Worm (Caenorhabditis elegans) whole organism, dauer: ENCODE data around the gene ikke-1.

Experiments used
- unc-62 ChIP-seq: sonication (generic microtip); optimal IDR thresholded peaks from 2 replicates; lab custom pipeline; 2017; ENCODE audit warnings: missing biosample characterization, missing genetic modification reagents, missing genetic modification characterization

ikke-1 gene

DNA sequence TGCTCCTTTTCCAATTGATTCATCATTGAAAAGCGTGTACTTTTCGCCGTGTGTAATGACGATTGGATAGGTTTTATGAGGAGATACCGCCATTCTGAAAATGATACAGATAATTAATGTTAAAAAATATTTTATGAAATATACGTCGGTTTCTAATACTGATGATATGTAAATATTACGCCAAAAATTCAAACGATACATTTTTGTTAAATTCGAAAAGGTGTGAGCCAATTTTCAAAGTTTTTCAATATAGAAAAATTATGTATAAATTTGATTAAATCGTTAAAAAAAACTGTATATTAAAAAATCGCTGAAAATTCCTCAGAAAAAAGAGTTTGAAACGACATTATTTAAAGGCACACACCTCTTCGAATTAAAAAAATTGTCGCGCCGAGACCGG, at the start of gene ikke-1:
Gene ikke-1, minus strand, starts transcription at position 101 of the 400 bp plus-strand sequence.
- TF ChIP-seq unc-62 (GFP tag; lab: Kevin White, UChicago): no peak

DNA sequence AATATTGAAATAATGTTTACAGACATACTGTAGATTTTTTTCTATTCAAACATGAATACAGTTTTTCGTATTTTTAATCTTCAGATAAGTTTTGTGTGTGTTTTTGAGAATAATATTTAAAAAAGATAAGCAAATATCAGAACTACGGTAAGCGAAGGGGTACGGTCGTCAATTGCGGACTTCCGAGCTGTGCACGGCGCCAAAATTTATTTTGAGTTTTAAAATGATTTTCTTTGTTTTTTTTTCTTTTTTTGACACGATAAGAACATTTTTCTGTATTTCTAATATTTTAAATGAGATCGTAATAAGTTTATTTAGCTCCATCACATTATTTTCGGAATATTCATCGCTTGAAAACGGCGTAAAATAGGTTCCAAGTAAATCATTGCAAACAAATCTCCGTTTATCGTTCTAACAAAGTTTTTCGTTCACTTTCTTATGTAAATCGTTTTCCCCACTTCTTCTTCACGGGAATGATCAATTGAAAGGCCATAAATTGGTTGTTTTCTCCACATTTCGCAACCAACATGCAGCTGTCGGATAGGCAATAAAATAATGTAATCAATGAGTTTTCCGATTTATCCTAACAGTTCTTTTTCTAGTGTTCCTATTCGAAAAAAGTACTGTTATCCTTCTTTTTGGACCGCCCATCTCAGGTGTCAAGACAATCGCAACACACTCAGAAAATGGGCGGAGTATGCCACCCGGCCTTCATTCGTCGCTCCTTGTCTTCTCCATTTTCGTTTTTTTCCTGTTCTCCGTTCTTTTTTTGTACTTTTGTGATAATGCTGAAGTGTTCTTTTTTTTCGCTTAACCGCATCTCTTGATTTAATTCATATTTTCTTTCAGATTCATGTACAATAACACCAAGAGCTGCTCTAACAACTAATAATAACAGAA, 41.1 kb upstream of the ikke-1 start, which contains the start of gene glp-1:
Gene glp-1, plus strand, starts transcription at position 850 of the 900 bp plus-strand sequence.
- TF ChIP-seq unc-62 (GFP tag; lab: Kevin White, UChicago): no peak

DNA sequence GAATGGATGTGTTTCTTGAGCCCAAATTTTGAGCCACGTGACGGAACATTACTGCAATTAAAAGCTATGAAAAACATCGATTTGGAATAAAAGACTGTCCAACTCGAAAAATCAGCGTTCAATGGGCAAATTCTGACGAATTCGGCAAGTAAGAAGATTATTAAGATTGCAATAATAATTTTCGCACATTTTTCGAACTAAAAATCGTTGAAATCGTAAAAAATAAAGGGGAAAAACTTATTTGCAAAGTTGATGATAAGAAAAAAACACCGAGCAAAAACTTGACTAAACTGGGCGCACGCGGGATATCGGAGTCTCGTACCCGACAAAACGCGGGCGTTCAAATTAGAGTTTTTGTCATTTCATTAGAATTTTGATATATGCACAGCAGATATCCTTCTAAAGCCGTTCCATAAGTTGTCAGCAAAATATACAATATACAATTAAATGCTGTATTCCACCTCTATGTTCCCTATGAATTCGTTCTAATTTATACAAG, 38.9 kb upstream of the ikke-1 start, which contains the start of the genes mccc-2 and mrpl-44:
Gene mccc-2, minus strand, starts transcription at position 51 of the 499 bp plus-strand sequence.
Gene mrpl-44, minus strand, starts transcription at position 51 of the 499 bp plus-strand sequence.
- no peak for TF ChIP-seq unc-62 (GFP tag; lab: Kevin White, UChicago)

DNA sequence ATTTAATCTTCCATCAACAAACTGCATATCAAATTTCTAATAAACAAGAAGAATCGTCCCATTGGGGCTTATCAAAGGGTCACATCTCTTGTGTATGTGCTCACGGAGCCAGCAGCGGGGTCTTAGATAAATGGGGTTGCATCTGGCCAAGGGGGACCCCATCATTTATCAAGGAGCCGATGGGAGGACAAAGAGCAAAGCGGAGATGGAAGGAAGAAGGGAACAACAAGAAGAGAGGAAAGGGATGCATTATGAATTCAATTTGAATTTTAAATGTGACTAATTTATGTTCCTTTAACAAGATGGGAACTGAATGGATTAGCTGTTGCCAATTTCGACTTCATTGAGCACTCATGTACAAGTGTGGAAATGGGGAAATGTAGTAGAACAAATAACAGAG, 33.8 kb upstream of the ikke-1 start:
- no peak for TF ChIP-seq unc-62 (GFP tag; lab: Kevin White, UChicago)

DNA sequence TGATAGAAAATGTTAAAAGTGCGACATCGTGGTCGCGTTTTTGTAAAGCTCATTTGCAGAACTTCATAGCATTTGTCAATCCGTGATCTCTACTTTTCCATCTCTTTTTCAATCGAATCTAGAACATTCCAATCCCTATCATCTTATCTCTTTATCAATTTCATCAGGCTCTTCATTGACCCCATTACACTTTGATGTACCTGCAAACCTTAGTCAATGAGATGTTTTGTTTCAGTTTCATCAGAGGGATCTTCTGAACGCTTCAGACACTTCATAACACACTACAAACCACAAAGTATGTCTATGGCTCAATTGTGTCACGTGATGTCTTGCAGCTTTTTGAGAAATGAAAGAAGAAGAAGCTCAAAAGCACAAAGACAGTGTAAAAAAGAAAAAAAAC, 32.6 kb upstream of the ikke-1 start:
- no peak for TF ChIP-seq unc-62 (GFP tag; lab: Kevin White, UChicago)

DNA sequence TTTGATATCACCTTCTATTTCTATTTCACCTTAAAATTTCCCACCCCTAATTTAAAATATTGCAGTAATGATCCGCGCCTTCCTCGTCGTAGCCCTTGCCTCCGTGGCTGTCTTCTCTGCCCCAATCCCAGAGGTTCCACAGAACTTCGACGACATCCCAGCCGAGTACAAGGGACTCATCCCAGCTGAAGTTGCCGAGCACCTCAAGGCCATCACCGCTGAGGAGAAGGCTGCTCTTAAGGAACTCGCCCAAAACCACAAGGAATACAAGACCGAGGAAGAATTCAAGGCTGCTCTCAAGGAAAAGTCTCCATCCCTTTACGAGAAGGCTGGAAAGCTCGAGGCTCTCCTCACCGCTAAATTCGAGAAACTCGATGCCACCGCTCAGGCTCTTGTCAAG, 31.3 kb upstream of the ikke-1 start, which contains the start of gene far-2:
Gene far-2, plus strand, starts transcription at position 66 of the 400 bp plus-strand sequence.
- TF ChIP-seq unc-62 (GFP tag; lab: Kevin White, UChicago): no peak

DNA sequence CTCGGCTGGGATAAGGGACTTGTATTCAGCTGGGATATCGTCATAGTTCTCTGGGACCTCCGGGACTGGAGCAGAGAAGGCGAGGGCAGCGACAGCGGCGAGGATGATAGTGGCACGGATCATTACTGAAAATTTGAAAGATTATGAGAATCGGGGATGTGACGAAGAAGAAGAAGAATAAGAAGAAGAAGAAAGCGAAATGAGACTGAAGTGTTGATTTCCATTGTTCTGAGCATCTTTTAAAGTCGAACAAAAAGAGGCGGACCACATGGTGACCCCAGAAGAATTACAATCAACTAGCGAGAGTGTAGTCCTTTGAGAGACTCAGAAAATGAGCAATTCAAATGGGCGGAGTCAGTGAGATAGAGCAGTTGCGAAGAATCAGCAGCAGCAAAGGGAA, 30.6 kb upstream of the ikke-1 start, which contains the start of gene far-1:
Gene far-1, minus strand, starts transcription at position 125 of the 400 bp plus-strand sequence.
- TF ChIP-seq unc-62 (GFP tag; lab: Kevin White, UChicago): no peak

DNA sequence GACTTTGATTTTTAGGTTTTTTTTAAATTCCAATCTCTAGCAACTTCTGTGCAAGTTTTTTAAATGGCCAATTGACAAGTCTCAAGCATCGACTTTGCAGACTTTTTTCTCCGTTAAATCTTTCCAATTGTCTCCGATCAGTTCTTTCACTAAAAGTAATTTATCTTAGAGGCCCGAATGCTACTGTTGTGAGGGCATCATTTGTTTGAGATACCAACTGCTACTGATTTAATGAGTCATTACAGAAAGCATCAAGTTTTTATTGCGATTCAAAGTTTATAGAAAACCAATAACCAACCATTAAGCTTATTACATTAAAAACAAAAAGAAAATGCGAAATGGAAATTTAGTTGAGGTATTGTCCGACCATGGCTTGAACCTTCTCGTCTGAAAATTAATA, 29.6 kb upstream of the ikke-1 start:
- TF ChIP-seq unc-62 (GFP tag; lab: Kevin White, UChicago): no peak

DNA sequence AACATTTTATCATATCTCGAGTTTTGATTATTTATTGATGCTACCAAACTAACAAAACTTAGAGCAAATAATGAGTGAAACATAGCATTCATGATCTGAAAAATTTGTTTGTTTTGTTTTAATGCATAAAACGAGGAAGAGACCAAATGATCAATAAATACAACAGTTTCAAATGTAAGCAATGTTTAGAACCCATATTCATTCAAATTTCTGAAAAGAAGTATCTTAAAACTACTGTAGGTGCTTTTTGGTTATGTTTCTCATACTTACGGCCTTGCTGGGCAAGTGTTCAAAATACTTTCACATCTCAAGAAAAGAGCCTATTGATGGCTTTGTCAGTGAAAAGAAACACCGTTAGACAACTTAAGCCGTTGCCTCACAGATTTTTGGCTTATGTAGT, 27.2 kb upstream of the ikke-1 start, which contains the start of gene F02A9.1:
Gene F02A9.1, minus strand, starts transcription at position 101 of the 400 bp plus-strand sequence.
- TF ChIP-seq unc-62 (GFP tag; lab: Kevin White, UChicago): no peak

DNA sequence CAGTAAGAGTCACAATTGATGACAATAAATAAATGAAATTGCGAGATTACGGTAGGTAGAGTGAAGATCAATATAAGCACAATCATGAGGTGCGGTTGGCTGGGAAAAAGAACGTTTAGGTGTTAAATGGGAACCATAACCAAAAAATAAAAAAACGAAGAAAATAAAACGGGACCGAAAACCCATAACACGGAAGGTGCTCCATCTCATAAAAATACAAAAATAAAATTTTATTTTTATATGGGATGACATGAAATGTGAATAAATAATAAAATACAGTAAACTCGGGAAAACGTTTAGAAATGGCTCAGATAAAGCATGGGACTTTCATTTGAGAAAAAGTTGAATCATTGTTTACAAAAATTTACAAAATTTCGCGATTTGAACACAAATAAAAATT, 25.0 kb upstream of the ikke-1 start, which contains the start of gene F02A9.7:
Gene F02A9.7, minus strand, starts transcription at position 101 of the 400 bp plus-strand sequence.
- TF ChIP-seq unc-62 (GFP tag; lab: Kevin White, UChicago): no peak

DNA sequence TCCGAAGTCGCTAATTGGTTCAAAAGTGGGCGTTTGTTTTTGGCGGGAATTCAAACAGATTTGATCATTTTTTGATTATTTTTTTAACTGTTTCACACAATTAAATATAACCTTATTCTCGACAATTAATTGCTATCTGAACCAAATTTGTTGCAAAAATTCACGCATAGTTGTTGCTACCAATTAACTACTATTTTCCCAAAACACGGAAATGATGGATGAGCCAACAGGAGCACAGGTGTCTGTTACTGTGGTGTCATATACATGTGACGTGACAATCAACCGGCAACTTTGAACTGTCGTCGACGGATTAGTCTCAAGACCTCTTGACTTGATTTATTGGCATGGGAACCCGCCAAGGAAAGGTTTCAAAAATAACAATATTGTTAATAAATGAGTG, 22.2 kb upstream of the ikke-1 start:
- TF ChIP-seq unc-62 (GFP tag; lab: Kevin White, UChicago): no peak

DNA sequence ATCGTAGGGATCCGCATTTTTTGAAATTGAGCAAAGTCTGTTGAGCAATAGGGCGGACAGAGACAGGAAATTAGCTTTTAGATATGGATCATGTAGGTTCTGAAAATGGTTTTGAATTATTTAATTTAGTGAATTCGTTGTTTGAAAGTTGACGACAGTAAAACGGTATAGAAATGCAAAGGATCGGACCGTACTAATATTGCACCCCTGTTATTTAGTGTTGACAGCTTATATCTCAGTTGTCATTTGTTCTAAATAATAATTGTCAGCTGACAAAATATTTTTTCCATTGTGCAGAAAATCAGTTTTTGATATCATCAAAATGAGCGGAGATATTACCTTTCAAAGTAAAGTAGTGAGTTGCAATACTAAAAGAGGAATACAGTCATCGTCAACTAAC, 20.9 kb upstream of the ikke-1 start, which contains the start of gene lin-12:
Gene lin-12, minus strand, starts transcription at position 101 of the 400 bp plus-strand sequence.
- no peak for TF ChIP-seq unc-62 (GFP tag; lab: Kevin White, UChicago)

DNA sequence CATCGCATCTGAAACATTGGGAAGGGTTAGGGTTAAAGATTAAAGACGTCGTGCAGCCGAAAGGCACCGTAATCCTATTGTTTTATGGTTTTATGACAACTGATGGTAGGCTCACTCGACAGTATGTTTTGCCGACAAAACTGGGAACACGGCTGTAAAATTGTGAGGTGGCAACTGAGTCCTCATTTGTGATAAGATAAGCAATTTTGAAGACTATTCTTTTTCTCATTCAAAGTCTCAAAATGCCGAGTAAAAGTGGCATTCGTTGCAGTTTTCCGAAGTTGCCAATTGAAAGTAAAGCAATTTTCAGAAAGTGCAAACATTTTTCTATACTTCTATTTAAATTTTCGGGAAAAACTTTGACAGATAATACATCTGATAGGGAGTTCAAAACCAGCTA, 19.2 kb upstream of the ikke-1 start:
- TF ChIP-seq unc-62 (GFP tag; lab: Kevin White, UChicago): no peak

DNA sequence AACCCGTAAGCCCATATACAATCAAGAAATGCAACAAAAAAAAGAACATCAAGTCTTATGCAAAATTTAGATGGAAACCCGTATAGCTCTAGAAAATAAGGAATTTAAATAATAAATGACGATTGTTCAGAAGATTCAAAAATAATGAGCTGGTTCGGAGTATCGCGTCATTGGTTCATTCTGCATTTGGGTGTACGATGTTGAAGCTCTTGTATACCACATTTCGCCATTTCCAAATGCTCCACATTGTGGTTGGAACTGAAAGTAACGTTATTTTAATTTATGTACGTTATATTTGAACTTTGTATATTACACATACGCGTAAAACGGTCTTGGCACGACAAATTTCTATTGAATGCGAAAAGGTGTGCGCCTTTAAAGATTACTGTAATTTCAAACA, 9.8 kb upstream of the ikke-1 start:
- TF ChIP-seq unc-62 (GFP tag; lab: Kevin White, UChicago): no peak

DNA sequence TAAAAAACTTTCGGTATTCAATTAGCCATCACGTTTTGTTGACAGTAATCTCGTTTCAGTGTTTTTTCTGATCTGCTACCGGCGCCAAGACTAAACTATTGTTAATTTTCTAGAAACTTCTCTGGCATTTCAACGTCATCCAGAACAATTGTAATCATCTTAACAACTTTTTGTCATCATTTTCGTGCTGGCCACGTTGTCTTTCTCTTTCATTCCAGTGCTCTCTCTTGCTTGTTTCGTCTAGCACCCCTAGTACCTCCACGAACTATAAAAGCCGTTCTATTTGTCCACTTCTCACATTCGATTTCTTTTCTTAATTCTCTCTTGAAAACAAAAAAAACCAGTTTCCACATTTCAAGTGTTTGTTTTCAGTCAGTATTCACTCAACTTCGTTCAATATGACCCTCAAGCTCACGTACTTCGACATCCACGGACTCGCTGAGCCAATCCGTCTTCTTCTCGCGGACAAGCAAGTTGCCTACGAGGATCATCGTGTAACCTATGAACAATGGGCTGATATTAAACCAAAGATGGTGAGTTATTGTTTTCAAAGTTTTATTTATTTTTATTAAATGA, 8.5 kb upstream of the ikke-1 start, which contains the start of gene gst-1:
Gene gst-1, plus strand, starts transcription at position 373 of the 576 bp plus-strand sequence.
- no peak for TF ChIP-seq unc-62 (GFP tag; lab: Kevin White, UChicago)
